Worm (Caenorhabditis elegans) whole organism, late embryonic: Measurements from ENCODE around the gene C07G3.8.

Experiments used
- hlh-30 ChIP-seq: sonication (generic microtip); optimal IDR thresholded peaks from 2 replicates; lab custom pipeline; 2017; ENCODE audit warnings: antibody characterized with exemption, missing genetic modification characterization, missing compliant biosample characterization; ENCODE audit not compliant: insufficient read depth
- madf-2 ChIP-seq: sonication (generic microtip); optimal IDR thresholded peaks from 2 replicates; lab custom pipeline; 2017; ENCODE audit warnings: missing genetic modification characterization, missing compliant biosample characterization
- pros-1 ChIP-seq: fragments of 150-350 bp; optimal IDR thresholded peaks from 2 replicates; lab custom pipeline; 2014; ENCODE audit warnings: missing biosample characterization, missing genetic modification reagents, missing genetic modification characterization
- zip-5 ChIP-seq: sonication (generic microtip); optimal IDR thresholded peaks from 2 replicates; lab custom pipeline; 2016; ENCODE audit warnings: missing genetic modification characterization, missing compliant biosample characterization

DNA sequence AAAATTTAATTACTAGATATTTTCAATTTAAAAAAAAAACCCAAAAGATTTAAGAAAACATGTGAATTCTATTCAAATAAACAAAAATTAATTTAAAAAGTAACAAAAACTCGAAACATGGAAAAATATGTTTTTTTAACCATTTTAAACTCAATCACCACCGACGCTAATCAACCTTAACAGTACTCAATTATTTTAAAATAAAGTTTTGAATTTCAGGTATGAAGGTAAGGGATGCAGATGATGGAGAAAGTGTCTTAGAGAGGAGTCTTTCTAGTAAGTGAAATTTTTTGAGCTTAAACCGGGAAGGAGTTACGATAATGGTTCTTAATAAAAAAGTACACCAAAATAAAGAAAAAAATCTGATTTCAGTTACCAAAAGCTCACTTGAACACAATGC, 38.4 kb downstream of the C07G3.8 start, which contains the start of gene slc-28.1:
- TF ChIP-seq zip-5 (tag; lab: Kevin White, UChicago) (no peak), pros-1 (tag; lab: Kevin White, UChicago) (no peak), hlh-30 (tag; lab: Kevin White, UChicago) (no peak), madf-2 (tag; lab: Kevin White, UChicago) (no peak)
